Worm (Caenorhabditis elegans) whole organism, L4/young adult: ENCODE measurements around the gene maoc-1.

Experiments used
- W03F9.2 ChIP-seq: fragments of 150-350 bp; optimal IDR thresholded peaks from 2 replicates; lab custom pipeline; 2014; ENCODE audit warnings: missing biosample characterization, missing genetic modification characterization
- him-1 ChIP-seq: sonication (generic microtip); optimal IDR thresholded peaks from 2 replicates; lab custom pipeline; 2016; ENCODE audit warnings: missing genotype, missing genetic modification reagents, missing genetic modification characterization, missing compliant biosample characterization

DNA sequence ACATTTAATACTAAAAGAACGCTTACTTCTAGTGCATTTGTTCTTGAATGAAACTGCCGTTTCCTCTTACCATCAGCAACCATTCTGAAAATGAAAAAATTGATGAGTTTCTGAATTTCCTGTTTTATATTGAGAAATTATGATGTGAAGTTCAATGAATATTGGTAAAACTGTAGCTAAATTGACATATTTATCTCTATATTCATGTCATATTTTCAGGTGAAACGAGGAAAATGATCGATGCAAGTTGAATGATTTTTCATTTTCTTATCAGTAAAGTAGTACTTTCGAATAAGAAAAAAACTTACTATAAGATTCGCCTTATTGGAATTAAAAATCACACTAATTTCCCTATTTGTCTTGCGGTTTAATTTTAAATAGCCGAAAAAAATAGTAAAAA lies 14.1 kb downstream of the maoc-1 start, which contains the start of gene E04F6.15:
- no peak for TF ChIP-seq W03F9.2 (tag; lab: Kevin White, UChicago)
- TF ChIP-seq him-1 (tag; lab: Kevin White, UChicago), result no peak
